Fruit fly (Drosophila melanogaster): ENCODE results near the gene snRNP-U1-70K.

DNA sequence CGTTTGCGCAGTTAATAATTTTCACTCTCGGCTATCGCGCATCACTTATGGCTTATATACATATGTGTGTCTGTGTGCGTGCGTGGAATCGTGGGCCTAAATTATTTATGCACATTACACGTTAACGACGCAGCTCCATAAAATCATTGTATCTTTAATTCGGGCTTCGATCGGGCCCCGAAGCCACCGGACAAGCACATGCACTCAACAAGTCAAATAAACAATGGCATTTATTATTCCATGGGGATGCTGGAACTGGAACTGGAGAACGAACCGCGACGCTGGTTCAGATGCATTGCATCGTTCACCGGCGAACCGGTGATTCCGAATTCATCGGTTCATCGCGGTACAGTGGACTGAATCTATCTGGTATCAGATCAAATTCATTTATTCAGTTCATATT is 23.0 kb downstream of the snRNP-U1-70K start, which contains the start of gene ihog:
- TF ChIP-seq Myc (optimal IDR thresholded peaks at IDR 0.05) = no peak
- no peak for TF ChIP-seq h (optimal IDR thresholded peaks at IDR 0.05)
